Worm (Caenorhabditis elegans) whole organism, L4/young adult: ENCODE data around the gene ZK546.5.

ENCODE experiments used
- W03F9.2 ChIP-seq: fragments of 150-350 bp; optimal IDR thresholded peaks from 2 replicates; lab custom pipeline; 2014; ENCODE audit warnings: missing biosample characterization, missing genetic modification characterization
- dao-5 ChIP-seq: sonication (generic microtip); optimal IDR thresholded peaks from 2 replicates; lab custom pipeline; 2016; ENCODE audit warnings: missing genotype, missing genetic modification characterization, moderate library complexity, missing compliant biosample characterization
- him-1 ChIP-seq: sonication (generic microtip); optimal IDR thresholded peaks from 2 replicates; lab custom pipeline; 2016; ENCODE audit warnings: missing genotype, missing genetic modification reagents, missing genetic modification characterization, missing compliant biosample characterization

- TF ChIP-seq him-1 (tag; lab: Kevin White, UChicago) (no peak), W03F9.2 (tag; lab: Kevin White, UChicago) (no peak), dao-5 (tag; lab: Kevin White, UChicago) (no peak)
Observed at ce11 chrII:4949380-4949950, 13.8 kb downstream of the ZK546.5 start, which contains the start of the genes try-1 and zyg-12.
